Fruit fly (Drosophila melanogaster) whole organism, embryonic: ENCODE data around the gene CG14154.
A peak's percentile ranks its signal among the peaks of the same experiment; 100 is the strongest.

Experiments
- Ada2b ChIP-seq: fragments of 200-800 bp; sonication (Bioruptor generic); IDR thresholded peaks from 2 replicates; pipeline ENCODE4 v1.3.6; 2022; ENCODE audit warnings: missing biosample characterization, missing genetic modification characterization
- Atf-2 ChIP-seq: fragments of 200-800 bp; sonication (Bioruptor generic); optimal IDR thresholded peaks from 2 replicates; lab custom pipeline; 2016; ENCODE audit warnings: missing biosample characterization, missing genetic modification characterization
- CG10462 ChIP-seq: fragments of 200-800 bp; sonication (Bioruptor generic); optimal IDR thresholded peaks from 2 replicates; lab custom pipeline; 2016; ENCODE audit warnings: missing biosample characterization, missing genetic modification characterization
- CG11723 ChIP-seq: fragments of 200-800 bp; sonication (Bioruptor generic); optimal IDR thresholded peaks from 2 replicates; lab custom pipeline; 2017; ENCODE audit warnings: missing biosample characterization, mild to moderate bottlenecking, missing genetic modification characterization
- CG1602 ChIP-seq: fragments of 200-800 bp; sonication (Bioruptor generic); optimal IDR thresholded peaks from 3 replicates; lab custom pipeline; 2016; ENCODE audit warnings: missing biosample characterization, missing genetic modification characterization
- CG17328 ChIP-seq: fragments of 200-800 bp; sonication (Bioruptor generic); IDR thresholded peaks from 2 replicates; pipeline ENCODE4 v1.3.6; 2022; ENCODE audit warnings: missing biosample characterization, missing genetic modification characterization
- CG2199 ChIP-seq: fragments of 200-800 bp; sonication (Bioruptor generic); IDR thresholded peaks from 3 replicates; pipeline ENCODE4 v1.3.6; 2022; ENCODE audit warnings: missing biosample characterization, missing genetic modification characterization
- CG31388 ChIP-seq: fragments of 200-800 bp; sonication (Bioruptor generic); optimal IDR thresholded peaks from 2 replicates; lab custom pipeline; 2016; ENCODE audit warnings: missing biosample characterization, missing genetic modification characterization
- CG33213 ChIP-seq: fragments of 200-800 bp; sonication (Bioruptor generic); optimal IDR thresholded peaks from 3 replicates; lab custom pipeline; 2016; ENCODE audit warnings: missing biosample characterization, missing genetic modification characterization
- CG4617 ChIP-seq: fragments of 200-800 bp; sonication (Bioruptor generic); optimal IDR thresholded peaks from 3 replicates; lab custom pipeline; 2016; ENCODE audit warnings: missing biosample characterization, missing genetic modification characterization, borderline replicate concordance
- CG7786 ChIP-seq: fragments of 200-800 bp; sonication (Bioruptor generic); optimal IDR thresholded peaks from 2 replicates; lab custom pipeline; 2016; ENCODE audit warnings: missing biosample characterization, missing genetic modification characterization
- CG7839 ChIP-seq: fragments of 200-800 bp; sonication (Bioruptor generic); optimal IDR thresholded peaks from 3 replicates; lab custom pipeline; 2018; ENCODE audit warnings: missing biosample characterization, mild to moderate bottlenecking, missing genetic modification characterization, moderate library complexity
- CG7987 ChIP-seq: fragments of 200-800 bp; sonication (Bioruptor generic); optimal IDR thresholded peaks from 2 replicates; lab custom pipeline; 2018; ENCODE audit warnings: missing biosample characterization, mild to moderate bottlenecking, missing genetic modification characterization, moderate library complexity
- CG8281 ChIP-seq: fragments of 200-800 bp; sonication (Bioruptor generic); optimal IDR thresholded peaks from 2 replicates; lab custom pipeline; 2018; ENCODE audit warnings: missing biosample characterization, mild to moderate bottlenecking, missing genetic modification characterization, moderate library complexity
- CTCF ChIP-seq: fragments of 200-800 bp; sonication (Bioruptor generic); optimal IDR thresholded peaks from 2 replicates; lab custom pipeline; 2017; ENCODE audit warnings: missing biosample characterization, mild to moderate bottlenecking, missing genetic modification characterization, moderate library complexity
- CkIIα-i1 ChIP-seq: fragments of 200-800 bp; sonication (Bioruptor generic); IDR thresholded peaks from 2 replicates; pipeline ENCODE4 v1.3.6; 2022; ENCODE audit warnings: missing biosample characterization, missing genetic modification characterization
- CrebB ChIP-seq: fragments of 200-800 bp; sonication (Bioruptor generic); optimal IDR thresholded peaks from 3 replicates; lab custom pipeline; 2018; ENCODE audit warnings: missing biosample characterization, mild to moderate bottlenecking, missing genetic modification characterization
- Doc3 ChIP-seq: fragments of 200-800 bp; sonication (Bioruptor generic); IDR thresholded peaks from 3 replicates; pipeline ENCODE4 v1.3.6; 2022; ENCODE audit warnings: missing biosample characterization, missing genetic modification characterization; ENCODE audit not compliant: partially characterized antibody
- Drgx ChIP-seq: fragments of 200-800 bp; sonication (Bioruptor generic); IDR thresholded peaks from 2 replicates; pipeline ENCODE4 v1.3.6; 2022; ENCODE audit warnings: missing biosample characterization, missing genetic modification characterization
- Eip74EF ChIP-seq, 2 experiments: fragments of 200-800 bp in 1 of 2; fragments of >200 bp in 1 of 2; sonication (Bioruptor generic) in 1 of 2; optimal IDR thresholded peaks; 2 replicates each; lab custom pipeline; 2017 to 2019; ENCODE audit warnings: missing biosample characterization in 2 of 2, missing genetic modification characterization in 2 of 2, mild to moderate bottlenecking in 1 of 2, moderate library complexity in 1 of 2
- HmgD ChIP-seq: fragments of 200-800 bp; sonication (Bioruptor generic); optimal IDR thresholded peaks from 3 replicates; lab custom pipeline; 2016; ENCODE audit warnings: missing biosample characterization, missing genetic modification characterization
- Hr78 ChIP-seq, 2 experiments: fragments of 200-800 bp in 1 of 2; fragments of >200 bp in 1 of 2; sonication (Bioruptor generic) in 1 of 2; optimal IDR thresholded peaks; 2 replicates each; lab custom pipeline; 2017 to 2019; ENCODE audit warnings: missing biosample characterization in 2 of 2, missing genetic modification characterization in 2 of 2, mild to moderate bottlenecking in 1 of 2, moderate library complexity in 1 of 2
- Mad ChIP-seq: fragments of 200-800 bp; sonication (Bioruptor generic); optimal IDR thresholded peaks from 2 replicates; lab custom pipeline; 2016; ENCODE audit warnings: missing biosample characterization, missing genetic modification characterization
- Meics ChIP-seq: fragments of 200-800 bp; sonication (Bioruptor generic); optimal IDR thresholded peaks from 2 replicates; lab custom pipeline; 2017; ENCODE audit warnings: missing biosample characterization, mild to moderate bottlenecking, missing genetic modification characterization
- Ravus ChIP-seq: fragments of 200-800 bp; sonication (Bioruptor generic); IDR thresholded peaks from 2 replicates; pipeline ENCODE4 v1.3.6; 2022; ENCODE audit warnings: missing biosample characterization, missing genetic modification characterization
- Sin3A ChIP-seq: fragments of >200 bp; optimal IDR thresholded peaks from 2 replicates; lab custom pipeline; 2018
- aop ChIP-seq: fragments of 200-800 bp; sonication (Bioruptor generic); IDR thresholded peaks from 2 replicates; pipeline ENCODE4 v1.3.6; 2022; ENCODE audit warnings: missing biosample characterization, missing genetic modification characterization
- bigmax ChIP-seq: fragments of 200-800 bp; sonication (Bioruptor generic); optimal IDR thresholded peaks from 2 replicates; lab custom pipeline; 2018; ENCODE audit warnings: missing biosample characterization, mild to moderate bottlenecking, missing genetic modification characterization
- cad ChIP-seq: fragments of >200 bp; optimal IDR thresholded peaks from 2 replicates; lab custom pipeline; 2017; ENCODE audit warnings: missing biosample characterization, missing genetic modification characterization
- caup ChIP-seq: fragments of 200-800 bp; sonication (Bioruptor generic); optimal IDR thresholded peaks from 3 replicates; lab custom pipeline; 2017; ENCODE audit warnings: missing biosample characterization, mild to moderate bottlenecking, missing genetic modification characterization, moderate library complexity; ENCODE audit not compliant: severe bottlenecking
- chinmo ChIP-seq: fragments of 200-800 bp; sonication (Bioruptor generic); IDR thresholded peaks from 4 replicates; pipeline ENCODE4 v1.3.6; 2022; ENCODE audit warnings: missing biosample characterization, missing genetic modification characterization; ENCODE audit not compliant: partially characterized antibody
- chm ChIP-seq: fragments of 200-800 bp; sonication (Bioruptor generic); IDR thresholded peaks from 2 replicates; pipeline ENCODE4 v1.3.6; 2022; ENCODE audit warnings: missing biosample characterization, missing genetic modification characterization
- corto ChIP-seq: fragments of 200-800 bp; sonication (Bioruptor generic); optimal IDR thresholded peaks from 2 replicates; lab custom pipeline; 2016; ENCODE audit warnings: missing biosample characterization, mild to moderate bottlenecking, missing genetic modification characterization, moderate library complexity
- crol ChIP-seq: fragments of 200-800 bp; sonication (Bioruptor generic); IDR thresholded peaks from 2 replicates; pipeline ENCODE4 v1.3.6; 2022; ENCODE audit warnings: missing biosample characterization, missing genetic modification characterization
- crp ChIP-seq, 2 experiments: fragments of 200-800 bp; sonication (Bioruptor generic); optimal IDR thresholded peaks; 2 replicates in 1 of 2; 3 replicates in 1 of 2; lab custom pipeline; 2017; ENCODE audit warnings: missing biosample characterization in 2 of 2, missing genetic modification characterization in 2 of 2, mild to moderate bottlenecking in 1 of 2, moderate library complexity in 1 of 2
- exex ChIP-seq: fragments of 200-800 bp; sonication (Bioruptor generic); optimal IDR thresholded peaks from 4 replicates; lab custom pipeline; 2018; ENCODE audit warnings: missing biosample characterization, mild to moderate bottlenecking, missing genetic modification characterization, moderate library complexity
- klu ChIP-seq: fragments of 200-800 bp; sonication (Bioruptor generic); IDR thresholded peaks from 2 replicates; pipeline ENCODE4 v1.3.6; 2022; ENCODE audit warnings: missing biosample characterization, missing genetic modification characterization
- lab ChIP-seq: fragments of 200-800 bp; sonication (Bioruptor generic); optimal IDR thresholded peaks from 3 replicates; lab custom pipeline; 2017; ENCODE audit warnings: missing biosample characterization, missing genetic modification characterization, mild to moderate bottlenecking, moderate library complexity, missing genetic modification reagents
- mirr ChIP-seq: fragments of 200-800 bp; sonication (Bioruptor generic); optimal IDR thresholded peaks from 3 replicates; lab custom pipeline; 2018; ENCODE audit warnings: missing biosample characterization, mild to moderate bottlenecking, missing genetic modification characterization
- nau ChIP-seq: fragments of 200-800 bp; sonication (Bioruptor generic); optimal IDR thresholded peaks from 3 replicates; lab custom pipeline; 2017; ENCODE audit warnings: missing biosample characterization, mild to moderate bottlenecking, missing genetic modification characterization, missing genetic modification reagents
- onecut ChIP-seq: fragments of 200-800 bp; sonication (Bioruptor generic); IDR thresholded peaks from 2 replicates; pipeline ENCODE4 v1.3.6; 2022; ENCODE audit warnings: missing biosample characterization, missing genetic modification characterization
- pb ChIP-seq: fragments of 200-800 bp; sonication (Bioruptor generic); optimal IDR thresholded peaks from 3 replicates; lab custom pipeline; 2016; ENCODE audit warnings: missing biosample characterization, missing genetic modification characterization
- schlank ChIP-seq: fragments of 200-800 bp; sonication (Bioruptor generic); optimal IDR thresholded peaks from 2 replicates; lab custom pipeline; 2018; ENCODE audit warnings: missing biosample characterization, mild to moderate bottlenecking, missing genetic modification characterization
- slp2 ChIP-seq: fragments of 200-800 bp; sonication (Bioruptor generic); optimal IDR thresholded peaks from 2 replicates; lab custom pipeline; 2016; ENCODE audit warnings: missing biosample characterization, missing genetic modification characterization
- so ChIP-seq: fragments of 200-800 bp; sonication (Bioruptor generic); IDR thresholded peaks from 3 replicates; pipeline ENCODE4 v1.3.6; 2022; ENCODE audit warnings: missing biosample characterization, missing genetic modification characterization
- tap ChIP-seq: fragments of 200-800 bp; optimal IDR thresholded peaks from 3 replicates; lab custom pipeline; 2019; ENCODE audit warnings: missing biosample characterization, mild to moderate bottlenecking, missing genetic modification characterization, moderate library complexity
- ttk ChIP-seq: fragments of 200-800 bp; sonication (Bioruptor generic); IDR thresholded peaks from 2 replicates; pipeline ENCODE4 v2.1.2; 2022; ENCODE audit warnings: missing biosample characterization, missing genetic modification characterization
- unpg ChIP-seq: fragments of 200-800 bp; sonication (Bioruptor generic); optimal IDR thresholded peaks from 3 replicates; lab custom pipeline; 2018; ENCODE audit warnings: missing biosample characterization, mild to moderate bottlenecking, missing genetic modification characterization, moderate library complexity
- wdn ChIP-seq: fragments of 200-800 bp; sonication (Bioruptor generic); IDR thresholded peaks from 2 replicates; pipeline ENCODE4 v1.3.6; 2022; ENCODE audit warnings: missing biosample characterization, missing genetic modification characterization

CG14154 gene

dm6 chr3L:10665433-10666150 is 23.9 kb downstream of the CG14154 start (continued):
- TF ChIP-seq Hr78 (GFP tag; optimal IDR thresholded peaks at IDR 0.05; lab: Kevin White, UChicago) (peak in 1 of 2 experiments; percentile 96), CG7839 (peak; percentile 99), unpg (GFP tag; lab: Kevin White, UChicago) (peak; percentile 97), CG11723 (GFP tag; lab: Kevin White, UChicago) (peak; percentile 97), CG17328 (GFP tag; lab: Robert Waterston, UW) (peak; percentile 90), CG4617 (peak; percentile 74), CG7786 (GFP tag; lab: Kevin White, UChicago) (peak; percentile 74), crol (GFP tag; lab: Robert Waterston, UW) (peak; percentile 15; the same call in 1 of the 2 replicates), aop (GFP tag; lab: Robert Waterston, UW) (peak; percentile 82), caup (GFP tag; lab: Kevin White, UChicago) (peak; percentile 95), schlank (tag; lab: Kevin White, UChicago) (peak; percentile 84), so (GFP tag; lab: Robert Waterston, UW) (peak; percentile 93), Atf-2 (GFP tag; lab: Kevin White, UChicago) (peak; percentile 75), CG31388 (GFP tag; lab: Kevin White, UChicago) (peak; percentile 68), CkIIα-i1 (GFP tag; lab: Robert Waterston, UW) (no peak), slp2 (GFP tag; lab: Kevin White, UChicago) (peak; percentile 76), ttk (peak; percentile 93), mirr (GFP tag; lab: Kevin White, UChicago) (peak; percentile 79), HmgD (GFP tag; lab: Kevin White, UChicago) (no peak), Ada2b (GFP tag; lab: Robert Waterston, UW) (peak; percentile 84), chm (GFP tag; lab: Robert Waterston, UW) (peak; percentile 88), onecut (peak; percentile 89), klu (GFP tag; lab: Robert Waterston, UW) (peak; percentile 87), Doc3 (GFP tag; lab: Robert Waterston, UW) (no peak), bigmax (GFP tag; lab: Kevin White, UChicago) (peak; percentile 92), CG2199 (GFP tag; lab: Robert Waterston, UW) (peak; percentile 41; the same call in 2 of the 3 replicates), Meics (GFP tag; lab: Kevin White, UChicago) (peak; percentile 97), Ravus (GFP tag; lab: Robert Waterston, UW) (peak; percentile 65), nau (GFP tag; lab: Kevin White, UChicago) (peak; percentile 97), Sin3A (no peak), corto (GFP tag; lab: Kevin White, UChicago) (peak; percentile 94), lab (GFP tag; lab: Kevin White, UChicago) (peak; percentile 96), Mad (peak; percentile 88), Eip74EF (GFP tag; optimal IDR thresholded peaks at IDR 0.05; lab: Kevin White, UChicago) (peak in 1 of 2 experiments; percentile 99), CG10462 (GFP tag; lab: Kevin White, UChicago) (peak; percentile 91), wdn (GFP tag; lab: Robert Waterston, UW) (peak; percentile 57; the same call in 1 of the 2 replicates), chinmo (GFP tag; lab: Robert Waterston, UW) (peak; percentile 66; the same call in 3 of the 4 replicates), Drgx (peak; percentile 97), CrebB (peak; percentile 96), tap (peak; percentile 98), CG8281 (tag; lab: Kevin White, UChicago) (peak; percentile 90), CG1602 (peak; percentile 96), CTCF (GFP tag; lab: Kevin White, UChicago) (peak; percentile 71), crp (GFP tag; optimal IDR thresholded peaks at IDR 0.05; lab: Kevin White, UChicago) (peak; percentile 10 to 72), CG7987 (peak; percentile 89), cad (GFP tag; lab: Kevin White, UChicago) (no peak), exex (tag; lab: Kevin White, UChicago) (peak; percentile 88), pb (GFP tag; lab: Kevin White, UChicago) (peak; percentile 87), CG33213 (GFP tag; lab: Kevin White, UChicago) (peak; percentile 61)
